In the genomic region with DNA sequence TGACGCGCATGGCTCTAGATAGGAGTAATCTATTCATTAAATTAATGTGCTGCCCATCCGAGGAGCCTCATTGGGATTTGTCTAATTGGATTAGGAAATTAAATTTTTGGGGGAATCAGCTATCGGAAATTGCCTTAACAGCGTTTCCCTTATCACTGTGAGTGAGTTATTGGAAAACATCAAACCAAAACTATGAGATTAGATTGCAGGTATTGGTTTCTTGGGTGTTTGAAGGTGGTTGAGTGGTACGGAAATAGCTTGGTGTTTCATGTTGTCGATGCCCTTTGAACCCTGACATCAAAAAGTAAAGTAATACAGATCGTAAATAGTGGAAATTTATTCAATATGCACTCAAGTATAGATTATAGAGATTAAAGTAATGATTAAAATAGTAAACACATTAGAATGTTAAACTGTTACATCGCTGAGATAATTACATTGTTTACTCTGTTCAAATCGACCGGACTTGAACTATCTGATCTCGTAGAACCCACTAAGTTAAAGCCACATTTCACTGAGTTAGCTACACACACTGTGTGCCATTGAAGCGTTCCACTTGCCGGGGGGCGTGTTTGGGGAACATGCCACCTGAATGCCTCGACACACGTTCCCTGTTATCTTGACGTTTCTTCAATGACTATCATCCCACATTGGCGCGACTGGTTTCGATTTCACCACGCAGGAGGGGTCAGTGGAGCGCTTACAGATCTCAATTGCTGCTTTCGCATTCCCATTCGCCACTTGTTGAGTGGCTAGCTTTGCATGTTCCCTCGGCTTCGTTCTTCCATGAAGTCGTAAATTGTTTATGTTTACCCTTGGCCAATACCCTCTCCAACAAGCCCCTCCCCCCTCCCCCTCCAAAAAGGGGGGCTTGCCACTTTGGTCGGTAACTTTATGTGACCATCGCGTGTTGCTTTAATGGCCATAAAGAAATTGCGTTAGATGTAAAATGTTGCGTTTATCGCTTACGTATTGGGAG, we compare ENCODE assay signal across 4 fruit fly cellular contexts.
TF ChIP-seq lines count a peak whose summit lies in the region.

No protein-coding gene starts in this region.

- no peak for TF ChIP-seq CTCF in whole organism, embryonic (GFP tag; optimal IDR thresholded peaks at IDR 0.05; lab: Kevin White, UChicago)

TF ChIP-seq in whole organism, adult, 20 proteins besides CTCF, POLR2A, EP300 and RAD21:
- TF ChIP-seq bab1 (GFP tag; optimal IDR thresholded peaks at IDR 0.05; lab: Kevin White, UChicago) (no peak), kay (GFP tag; lab: Kevin White, UChicago; ENCODE audit: borderline replicate concordance) (peak; percentile 14)

TF ChIP-seq in whole organism, embryonic, 481 proteins besides CTCF, POLR2A, EP300 and RAD21 (continues in another document):
- TF ChIP-seq slbo (GFP tag; IDR thresholded peaks at IDR 0.05; lab: Robert Waterston, UW): no peak
- no peak for TF ChIP-seq CG11504 (tag; optimal IDR thresholded peaks at IDR 0.05; lab: Kevin White, UChicago)
- no peak for TF ChIP-seq CG18599 (GFP tag; optimal IDR thresholded peaks at IDR 0.05; lab: Kevin White, UChicago)
- peak; percentile 6 for TF ChIP-seq Asciz (GFP tag; optimal IDR thresholded peaks at IDR 0.05; lab: Kevin White, UChicago)
- TF ChIP-seq zfh2 (GFP tag; optimal IDR thresholded peaks at IDR 0.05; lab: Kevin White, UChicago): no peak
- TF ChIP-seq z (GFP tag; IDR thresholded peaks at IDR 0.05; lab: Robert Waterston, UW): no peak
- no peak for TF ChIP-seq dati (GFP tag; IDR thresholded peaks at IDR 0.05; lab: Robert Waterston, UW)
- TF ChIP-seq gce (GFP tag; IDR thresholded peaks at IDR 0.05; lab: Robert Waterston, UW): no peak
- TF ChIP-seq CG14014 (GFP tag; IDR thresholded peaks at IDR 0.05; lab: Robert Waterston, UW): no peak
- no peak for TF ChIP-seq CG12659 (GFP tag; optimal IDR thresholded peaks at IDR 0.05; lab: Kevin White, UChicago)
- TF ChIP-seq Aef1 (GFP tag; IDR thresholded peaks at IDR 0.05; lab: Robert Waterston, UW): no peak
- TF ChIP-seq org-1 (GFP tag; optimal IDR thresholded peaks at IDR 0.05; lab: Kevin White, UChicago): no peak
- TF ChIP-seq CG6175 (GFP tag; IDR thresholded peaks at IDR 0.05; lab: Robert Waterston, UW): 0 out of 3 replicates have a peak, but pooled peaks have one; percentile 52
- no peak for TF ChIP-seq Sox102F (GFP tag; optimal IDR thresholded peaks at IDR 0.05; lab: Kevin White, UChicago)
- TF ChIP-seq Trl (optimal IDR thresholded peaks at IDR 0.05; lab: Kevin White, UChicago): no peak
- no peak for TF ChIP-seq Trl (GFP tag; optimal IDR thresholded peaks at IDR 0.05; lab: Kevin White, UChicago)
- no peak for TF ChIP-seq Fer2 (tag; optimal IDR thresholded peaks at IDR 0.05; lab: Kevin White, UChicago)
- no peak for TF ChIP-seq CkIIα-i1 (GFP tag; IDR thresholded peaks at IDR 0.05; lab: Robert Waterston, UW)
- TF ChIP-seq Pdp1 (GFP tag; optimal IDR thresholded peaks at IDR 0.05; lab: Kevin White, UChicago): peak in 1 of 2 experiments; percentile 61
- TF ChIP-seq Mad (GFP tag; optimal IDR thresholded peaks at IDR 0.05; lab: Kevin White, UChicago): no peak
- TF ChIP-seq sna (GFP tag; IDR thresholded peaks at IDR 0.05; lab: Robert Waterston, UW; ENCODE audit: partially characterized antibody): no peak
- TF ChIP-seq PHDP (tag; optimal IDR thresholded peaks at IDR 0.05; lab: Kevin White, UChicago): no peak
- no peak for TF ChIP-seq vfl (GFP tag; optimal IDR thresholded peaks at IDR 0.05; lab: Kevin White, UChicago)
- no peak for TF ChIP-seq NfI (GFP tag; optimal IDR thresholded peaks at IDR 0.05; lab: Kevin White, UChicago)
- no peak for TF ChIP-seq CG9932 (GFP tag; IDR thresholded peaks at IDR 0.05; lab: Robert Waterston, UW)
- no peak for TF ChIP-seq ab (GFP tag; optimal IDR thresholded peaks at IDR 0.05; lab: Kevin White, UChicago)
- no peak for TF ChIP-seq CG7987 (GFP tag; optimal IDR thresholded peaks at IDR 0.05; lab: Kevin White, UChicago)

TF ChIP-seq in whole organism, prepupa, 60 proteins besides CTCF, POLR2A, EP300 and RAD21:
- TF ChIP-seq dsx (GFP tag; optimal IDR thresholded peaks at IDR 0.05; lab: Kevin White, UChicago; ENCODE audit: poor library complexity, severe bottlenecking) (peak; percentile 28), Eip93F (GFP tag; optimal IDR thresholded peaks at IDR 0.05; lab: Kevin White, UChicago) (no peak), CG6163 (GFP tag; IDR thresholded peaks at IDR 0.05; lab: Robert Waterston, UW) (0 out of 3 replicates have a peak, but pooled peaks have one; percentile 7), Eip78C (GFP tag; lab: Kevin White, UChicago) (peak; percentile 37), achi (GFP tag; optimal IDR thresholded peaks at IDR 0.05; lab: Kevin White, UChicago) (no peak), CG10631 (GFP tag; optimal IDR thresholded peaks at IDR 0.05; lab: Kevin White, UChicago) (no peak), Blimp-1 (GFP tag; optimal IDR thresholded peaks at IDR 0.05; lab: Kevin White, UChicago) (no peak), Smox (GFP tag; optimal IDR thresholded peaks at IDR 0.05; lab: Kevin White, UChicago) (no peak), CG6854 (GFP tag; optimal IDR thresholded peaks at IDR 0.05; lab: Kevin White, UChicago) (no peak), CG11762 (GFP tag; optimal IDR thresholded peaks at IDR 0.05; lab: Kevin White, UChicago; ENCODE audit: insufficient read depth) (no peak), ss (GFP tag; optimal IDR thresholded peaks at IDR 0.05; lab: Kevin White, UChicago) (peak in 1 of 2 experiments; percentile 66), fkh (GFP tag; optimal IDR thresholded peaks at IDR 0.05; lab: Kevin White, UChicago) (peak; percentile 54), Hr4 (GFP tag; optimal IDR thresholded peaks at IDR 0.05; lab: Kevin White, UChicago) (no peak), CG15336 (GFP tag; IDR thresholded peaks at IDR 0.05; lab: Robert Waterston, UW) (no peak), CG6276 (GFP tag; optimal IDR thresholded peaks at IDR 0.05; lab: Kevin White, UChicago) (no peak), Lpt (GFP tag; optimal IDR thresholded peaks at IDR 0.05; lab: Kevin White, UChicago) (peak; percentile 25), Met (GFP tag; optimal IDR thresholded peaks at IDR 0.05; lab: Kevin White, UChicago) (no peak), pdm3 (GFP tag; optimal IDR thresholded peaks at IDR 0.05; lab: Kevin White, UChicago) (no peak), svp (GFP tag; lab: Kevin White, UChicago) (peak; percentile 17)

TF ChIP-seq in whole organism, pupa, 21 proteins besides CTCF, POLR2A, EP300 and RAD21:
- TF ChIP-seq Snoo (tag; optimal IDR thresholded peaks at IDR 0.05; lab: Kevin White, UChicago): no peak
- TF ChIP-seq fd96Ca (GFP tag; IDR thresholded peaks at IDR 0.05; lab: Robert Waterston, UW): no peak
- peak; percentile 61 for TF ChIP-seq EcR (GFP tag; optimal IDR thresholded peaks at IDR 0.05; lab: Kevin White, UChicago)
- no peak for TF ChIP-seq CG12605 (GFP tag; IDR thresholded peaks at IDR 0.05; lab: Robert Waterston, UW)
- no peak for TF ChIP-seq CG15710 (tag; optimal IDR thresholded peaks at IDR 0.05; lab: Kevin White, UChicago)
